Fruit fly (Drosophila melanogaster): ENCODE measurements around the gene rod.

rod gene

dm6 chr3R:31580586-31580994 is at the start of gene rod, which contains the start of gene pygo (continued):
- TF ChIP-seq CG15514 (GFP tag; optimal IDR thresholded peaks at IDR 0.05) (peak; percentile 92), CG13287 (GFP tag; IDR thresholded peaks at IDR 0.05; ENCODE audit: partially characterized antibody) (peak; percentile 80), slbo (GFP tag; IDR thresholded peaks at IDR 0.05) (no peak), bigmax (GFP tag; optimal IDR thresholded peaks at IDR 0.05) (peak; percentile 46), CG4617 (GFP tag; optimal IDR thresholded peaks at IDR 0.05; ENCODE audit: borderline replicate concordance) (peak; percentile 25), CG17186 (GFP tag; optimal IDR thresholded peaks at IDR 0.05) (peak; percentile 30), cato (GFP tag; optimal IDR thresholded peaks at IDR 0.05; ENCODE audit: borderline replicate concordance) (no peak), unc-4 (GFP tag; IDR thresholded peaks at IDR 0.05; ENCODE audit: partially characterized antibody) (peak; percentile 67), CG42726 (GFP tag; IDR thresholded peaks at IDR 0.05; ENCODE audit: partially characterized antibody) (0 out of 2 replicates have a peak, but pooled peaks have one; percentile 29), bcd (GFP tag; optimal IDR thresholded peaks at IDR 0.05) (peak; percentile 6), twi (tag; optimal IDR thresholded peaks at IDR 0.05) (no peak), hbn (GFP tag; IDR thresholded peaks at IDR 0.05; ENCODE audit: partially characterized antibody) (peak; percentile 52), CG10979 (tag; optimal IDR thresholded peaks at IDR 0.05) (no peak), Scr (GFP tag; IDR thresholded peaks at IDR 0.05; ENCODE audit: partially characterized antibody) (peak; percentile 70), prd (optimal IDR thresholded peaks at IDR 0.05) (no peak), prd (GFP tag; IDR thresholded peaks at IDR 0.05) (0 out of 3 replicates have a peak, but pooled peaks have one; percentile 5), CG6654 (GFP tag; optimal IDR thresholded peaks at IDR 0.05) (no peak), ind (GFP tag; optimal IDR thresholded peaks at IDR 0.05) (no peak), CG7372 (GFP tag; IDR thresholded peaks at IDR 0.05) (no peak), vnd (GFP tag; IDR thresholded peaks at IDR 0.05; ENCODE audit: partially characterized antibody) (0 out of 3 replicates have a peak, but pooled peaks have one; percentile 30), Camta (GFP tag; optimal IDR thresholded peaks at IDR 0.05) (peak; percentile 0), fd3F (GFP tag; optimal IDR thresholded peaks at IDR 0.05) (no peak), CHES-1-like (GFP tag; optimal IDR thresholded peaks at IDR 0.05) (peak; percentile 13), E2f2 (GFP tag; IDR thresholded peaks at IDR 0.05) (peak; percentile 88), MESR4 (GFP tag; optimal IDR thresholded peaks at IDR 0.05) (peak; percentile 69), NC2β (GFP tag; optimal IDR thresholded peaks at IDR 0.05) (peak; percentile 5), btn (GFP tag; optimal IDR thresholded peaks at IDR 0.05) (no peak), Xbp1 (GFP tag; optimal IDR thresholded peaks at IDR 0.05) (peak; percentile 39), sna (GFP tag; IDR thresholded peaks at IDR 0.05; ENCODE audit: partially characterized antibody) (peak; percentile 74), nerfin-2 (GFP tag; IDR thresholded peaks at IDR 0.05; ENCODE audit: partially characterized antibody) (peak; percentile 28; the same call in 1 of the 2 replicates), CG13624 (GFP tag; optimal IDR thresholded peaks at IDR 0.05) (peak; percentile 37), HmgZ (tag; optimal IDR thresholded peaks at IDR 0.05) (peak; percentile 66)

dm6 chr3R:31541915-31542314 is 38.8 kb upstream of the rod start:
- TF ChIP-seq oc (tag; optimal IDR thresholded peaks at IDR 0.05) = peak; percentile 75
- no peak for TF ChIP-seq schlank (tag; optimal IDR thresholded peaks at IDR 0.05)
- peak; percentile 95 for TF ChIP-seq Blimp-1 (GFP tag; optimal IDR thresholded peaks at IDR 0.05)
- TF ChIP-seq Elba2 (GFP tag; optimal IDR thresholded peaks at IDR 0.05) = no peak

- TF ChIP-seq Trl (optimal IDR thresholded peaks at IDR 0.05) = peak in 1 of 2 experiments; percentile 65
- TF ChIP-seq Trl (GFP tag; optimal IDR thresholded peaks at IDR 0.05) = no peak
- TF ChIP-seq z (GFP tag; IDR thresholded peaks at IDR 0.05) = peak; percentile 96
- no peak for TF ChIP-seq CG4282 (GFP tag; optimal IDR thresholded peaks at IDR 0.05)
- no peak for TF ChIP-seq CG7987 (GFP tag; optimal IDR thresholded peaks at IDR 0.05)
- TF ChIP-seq gcm (GFP tag; optimal IDR thresholded peaks at IDR 0.05) = no peak
- TF ChIP-seq ATbp (GFP tag; optimal IDR thresholded peaks at IDR 0.05) = peak; percentile 15
- TF ChIP-seq lmd (GFP tag; IDR thresholded peaks at IDR 0.05) = no peak
- TF ChIP-seq crp (GFP tag; optimal IDR thresholded peaks at IDR 0.05) = no peak
- TF ChIP-seq peb (GFP tag; IDR thresholded peaks at IDR 0.05) = no peak
- TF ChIP-seq oc (tag; optimal IDR thresholded peaks at IDR 0.05) = peak; percentile 40
- TF ChIP-seq zen (tag; optimal IDR thresholded peaks at IDR 0.05) = no peak
- peak; percentile 12 for TF ChIP-seq Blimp-1 (GFP tag; optimal IDR thresholded peaks at IDR 0.05)
- TF ChIP-seq Poxn (GFP tag; IDR thresholded peaks at IDR 0.05) = no peak
- TF ChIP-seq jigr1 (GFP tag; IDR thresholded peaks at IDR 0.05) = no peak
Observed at dm6 chr3R:31542721-31543120, 38.0 kb upstream of the rod start, which contains the start of gene nyo. Gene nyo (plus strand): TSS chr3R:31543032.

All from whole organism, embryonic.